Fruit fly (Drosophila melanogaster) whole organism, embryonic: ENCODE measurements around the gene CG5966.

Source experiments
- Abd-B ChIP-seq: fragments of 200-800 bp; sonication (Bioruptor generic); optimal IDR thresholded peaks from 2 replicates; lab custom pipeline; 2018; ENCODE audit warnings: missing biosample characterization, mild to moderate bottlenecking, missing genetic modification characterization, moderate library complexity
- Bdp1 ChIP-seq: fragments of 200-800 bp; sonication (Bioruptor generic); optimal IDR thresholded peaks from 3 replicates; lab custom pipeline; 2016; ENCODE audit warnings: missing biosample characterization, missing genetic modification characterization
- CG10267 ChIP-seq: fragments of 200-800 bp; sonication (Bioruptor generic); optimal IDR thresholded peaks from 2 replicates; lab custom pipeline; 2018; ENCODE audit warnings: missing biosample characterization, mild to moderate bottlenecking, missing genetic modification characterization, moderate library complexity
- CG11560 ChIP-seq: fragments of 200-800 bp; sonication (Bioruptor generic); IDR thresholded peaks from 3 replicates; pipeline ENCODE4 v1.3.6; 2022; ENCODE audit warnings: missing biosample characterization, missing genetic modification characterization
- CG13775 ChIP-seq: fragments of 200-800 bp; sonication (Bioruptor generic); optimal IDR thresholded peaks from 3 replicates; lab custom pipeline; 2017; ENCODE audit warnings: missing biosample characterization, mild to moderate bottlenecking, missing genetic modification characterization
- CG1529 ChIP-seq: fragments of 200-800 bp; sonication (Bioruptor generic); optimal IDR thresholded peaks from 3 replicates; lab custom pipeline; 2018; ENCODE audit warnings: missing biosample characterization, missing genetic modification characterization
- CG1647 ChIP-seq: fragments of 200-800 bp; sonication (Bioruptor generic); optimal IDR thresholded peaks from 3 replicates; lab custom pipeline; 2016; ENCODE audit warnings: missing biosample characterization, missing genetic modification characterization
- CG17328 ChIP-seq: fragments of 200-800 bp; sonication (Bioruptor generic); IDR thresholded peaks from 2 replicates; pipeline ENCODE4 v1.3.6; 2022; ENCODE audit warnings: missing biosample characterization, missing genetic modification characterization
- CG1792 ChIP-seq: fragments of 200-800 bp; sonication (Bioruptor generic); optimal IDR thresholded peaks from 2 replicates; lab custom pipeline; 2016; ENCODE audit warnings: missing biosample characterization, missing genetic modification characterization
- CG18764 ChIP-seq: fragments of 200-800 bp; sonication (Bioruptor generic); optimal IDR thresholded peaks from 3 replicates; lab custom pipeline; 2016; ENCODE audit warnings: missing biosample characterization, missing genetic modification characterization
- CG2712 ChIP-seq: fragments of 200-800 bp; optimal IDR thresholded peaks from 3 replicates; lab custom pipeline; 2019; ENCODE audit warnings: missing biosample characterization, mild to moderate bottlenecking, missing genetic modification characterization, moderate library complexity
- CG3163 ChIP-seq: fragments of 200-800 bp; sonication (Bioruptor generic); optimal IDR thresholded peaks from 3 replicates; lab custom pipeline; 2016; ENCODE audit warnings: missing biosample characterization, missing genetic modification characterization
- CG33557 ChIP-seq: fragments of 200-800 bp; sonication (Bioruptor generic); optimal IDR thresholded peaks from 2 replicates; lab custom pipeline; 2019; ENCODE audit warnings: missing biosample characterization, mild to moderate bottlenecking, missing genetic modification characterization, moderate library complexity
- CG3407 ChIP-seq: fragments of 200-800 bp; sonication (Bioruptor generic); optimal IDR thresholded peaks from 2 replicates; lab custom pipeline; 2018; ENCODE audit warnings: missing biosample characterization, mild to moderate bottlenecking, missing genetic modification characterization
- CG4404 ChIP-seq: fragments of 200-800 bp; sonication (Bioruptor generic); IDR thresholded peaks from 2 replicates; pipeline ENCODE4 v1.3.6; 2022; ENCODE audit warnings: missing biosample characterization, missing genetic modification characterization
- CG6654 ChIP-seq: fragments of 200-800 bp; sonication (Bioruptor generic); optimal IDR thresholded peaks from 2 replicates; lab custom pipeline; 2017; ENCODE audit warnings: missing biosample characterization, mild to moderate bottlenecking, missing genetic modification characterization
- CG6854 ChIP-seq: fragments of 200-800 bp; sonication (Bioruptor generic); optimal IDR thresholded peaks from 3 replicates; lab custom pipeline; 2017; ENCODE audit warnings: missing biosample characterization, mild to moderate bottlenecking, missing genetic modification characterization
- Ets97D ChIP-seq: fragments of 200-800 bp; sonication (Bioruptor generic); optimal IDR thresholded peaks from 3 replicates; lab custom pipeline; 2016; ENCODE audit warnings: missing biosample characterization, missing genetic modification characterization
- HLH54F ChIP-seq: fragments of 200-800 bp; sonication (Bioruptor generic); optimal IDR thresholded peaks from 3 replicates; lab custom pipeline; 2016; ENCODE audit warnings: missing biosample characterization, missing genetic modification characterization
- Hr3 ChIP-seq: fragments of 200-800 bp; sonication (Bioruptor generic); optimal IDR thresholded peaks from 3 replicates; lab custom pipeline; 2016; ENCODE audit warnings: missing biosample characterization, missing genetic modification characterization
- Jarid2 ChIP-seq: fragments of 200-800 bp; sonication (Bioruptor generic); optimal IDR thresholded peaks from 3 replicates; lab custom pipeline; 2017; ENCODE audit warnings: mild to moderate bottlenecking, missing biosample characterization, missing genetic modification reagents, missing genetic modification characterization
- Mrtf ChIP-seq: fragments of 200-800 bp; sonication (Bioruptor generic); IDR thresholded peaks from 3 replicates; pipeline ENCODE4 v1.3.6; 2022; ENCODE audit warnings: missing biosample characterization, missing genetic modification characterization
- Nf-YA ChIP-seq: fragments of 200-800 bp; sonication (Bioruptor generic); IDR thresholded peaks from 2 replicates; pipeline ENCODE4 v1.3.6; 2022; ENCODE audit warnings: missing biosample characterization, missing genetic modification characterization
- PHDP ChIP-seq: fragments of 200-800 bp; sonication (Bioruptor generic); optimal IDR thresholded peaks from 3 replicates; lab custom pipeline; 2018; ENCODE audit warnings: missing biosample characterization, mild to moderate bottlenecking, missing genetic modification characterization, moderate library complexity
- Ravus ChIP-seq: fragments of 200-800 bp; sonication (Bioruptor generic); IDR thresholded peaks from 2 replicates; pipeline ENCODE4 v1.3.6; 2022; ENCODE audit warnings: missing biosample characterization, missing genetic modification characterization
- TFAM ChIP-seq: fragments of 200-800 bp; sonication (Bioruptor generic); optimal IDR thresholded peaks from 2 replicates; lab custom pipeline; 2017; ENCODE audit warnings: missing biosample characterization, missing genetic modification characterization, inconsistent platforms
- Tbp ChIP-seq: fragments of >200 bp; optimal IDR thresholded peaks from 2 replicates; lab custom pipeline; 2018; ENCODE audit warnings: missing biosample characterization, missing genetic modification characterization
- abd-A ChIP-seq: fragments of 200-800 bp; sonication (Bioruptor generic); optimal IDR thresholded peaks from 3 replicates; lab custom pipeline; 2019; ENCODE audit warnings: missing biosample characterization, mild to moderate bottlenecking, missing genetic modification characterization, moderate library complexity
- bab2 ChIP-seq: fragments of 200-800 bp; sonication (Bioruptor generic); optimal IDR thresholded peaks from 2 replicates; lab custom pipeline; 2016; ENCODE audit warnings: missing biosample characterization, missing genetic modification characterization
- emc ChIP-seq: fragments of 200-800 bp; sonication (Bioruptor generic); optimal IDR thresholded peaks from 2 replicates; lab custom pipeline; 2016; ENCODE audit warnings: missing biosample characterization, missing genetic modification characterization
- en ChIP-seq: fragments of 200-800 bp; sonication (Bioruptor generic); optimal IDR thresholded peaks from 2 replicates; lab custom pipeline; 2016; ENCODE audit warnings: missing biosample characterization, missing genetic modification characterization
- eyg ChIP-seq: fragments of 200-800 bp; sonication (Bioruptor generic); optimal IDR thresholded peaks from 3 replicates; lab custom pipeline; 2016; ENCODE audit warnings: missing biosample characterization, missing genetic modification characterization
- fu2 ChIP-seq: fragments of 200-800 bp; sonication (Bioruptor generic); optimal IDR thresholded peaks from 2 replicates; lab custom pipeline; 2016; ENCODE audit warnings: missing biosample characterization, missing genetic modification characterization
- grau ChIP-seq: fragments of 200-800 bp; optimal IDR thresholded peaks from 3 replicates; lab custom pipeline; 2019; ENCODE audit warnings: missing biosample characterization, mild to moderate bottlenecking, missing genetic modification characterization, moderate library complexity
- her ChIP-seq: fragments of 200-800 bp; sonication (Bioruptor generic); optimal IDR thresholded peaks from 2 replicates; lab custom pipeline; 2016; ENCODE audit warnings: missing biosample characterization, missing genetic modification characterization
- kah ChIP-seq: fragments of 200-800 bp; sonication (Bioruptor generic); optimal IDR thresholded peaks from 2 replicates; lab custom pipeline; 2018; ENCODE audit warnings: missing biosample characterization, mild to moderate bottlenecking, missing genetic modification characterization
- nmo ChIP-seq: fragments of 200-800 bp; sonication (Bioruptor generic); optimal IDR thresholded peaks from 2 replicates; lab custom pipeline; 2018; ENCODE audit warnings: missing biosample characterization, mild to moderate bottlenecking, missing genetic modification characterization, moderate library complexity
- odd ChIP-seq: fragments of 200-800 bp; sonication (Bioruptor generic); optimal IDR thresholded peaks from 2 replicates; lab custom pipeline; 2017; ENCODE audit warnings: missing biosample characterization, mild to moderate bottlenecking, missing genetic modification characterization
- peb ChIP-seq: fragments of 200-800 bp; sonication (Bioruptor generic); IDR thresholded peaks from 2 replicates; pipeline ENCODE4 v1.3.6; 2022; ENCODE audit warnings: missing biosample characterization, missing genetic modification characterization
- pnt ChIP-seq: fragments of 200-800 bp; sonication (Bioruptor generic); optimal IDR thresholded peaks from 3 replicates; lab custom pipeline; 2016; ENCODE audit warnings: missing biosample characterization, missing genetic modification characterization
- prd ChIP-seq, 3 experiments: fragments of >200 bp in 2 of 3; fragments of 200-800 bp in 1 of 3; sonication (Bioruptor generic) in 1 of 3; optimal IDR thresholded peaks in 2 of 3; IDR thresholded peaks in 1 of 3; 2 replicates in 2 of 3; 3 replicates in 1 of 3; pipeline versions ENCODE4 v1.3.6 to Lab custom; 2017 to 2022; ENCODE audit warnings: missing biosample characterization in 1 of 3, missing genetic modification characterization in 1 of 3
- rib ChIP-seq: fragments of 200-800 bp; sonication (Bioruptor generic); IDR thresholded peaks from 2 replicates; pipeline ENCODE4 v1.3.6; 2022; ENCODE audit warnings: missing biosample characterization, missing genetic modification characterization
- row ChIP-seq: fragments of 200-800 bp; sonication (Bioruptor generic); IDR thresholded peaks from 3 replicates; pipeline ENCODE4 v1.3.6; 2022; ENCODE audit warnings: missing biosample characterization, missing genetic modification characterization
- salm ChIP-seq: fragments of 200-800 bp; sonication (Bioruptor generic); optimal IDR thresholded peaks from 2 replicates; lab custom pipeline; 2018; ENCODE audit warnings: missing biosample characterization, mild to moderate bottlenecking, missing genetic modification characterization
- scrt ChIP-seq: fragments of 200-800 bp; sonication (Bioruptor generic); optimal IDR thresholded peaks from 2 replicates; lab custom pipeline; 2018; ENCODE audit warnings: missing biosample characterization, mild to moderate bottlenecking, missing genetic modification characterization, moderate library complexity
- sd ChIP-seq: fragments of 200-800 bp; sonication (Bioruptor generic); optimal IDR thresholded peaks from 3 replicates; lab custom pipeline; 2018; ENCODE audit warnings: missing biosample characterization, mild to moderate bottlenecking, missing genetic modification characterization, moderate library complexity
- shn ChIP-seq: fragments of 200-800 bp; sonication (Bioruptor generic); optimal IDR thresholded peaks from 3 replicates; lab custom pipeline; 2016; ENCODE audit warnings: missing biosample characterization, missing genetic modification characterization
- slbo ChIP-seq: fragments of 200-800 bp; sonication (Bioruptor generic); IDR thresholded peaks from 2 replicates; pipeline ENCODE4 v1.3.6; 2022; ENCODE audit warnings: missing biosample characterization, missing genetic modification characterization
- slou ChIP-seq: fragments of 200-800 bp; sonication (Bioruptor generic); optimal IDR thresholded peaks from 3 replicates; lab custom pipeline; 2016; ENCODE audit warnings: missing biosample characterization, missing genetic modification characterization
- sqz ChIP-seq: fragments of 200-800 bp; sonication (Bioruptor generic); optimal IDR thresholded peaks from 3 replicates; lab custom pipeline; 2018; ENCODE audit warnings: missing biosample characterization, mild to moderate bottlenecking, missing genetic modification characterization
- vvl ChIP-seq: fragments of 200-800 bp; sonication (Bioruptor generic); IDR thresholded peaks from 2 replicates; pipeline ENCODE4 v1.3.6; 2022; ENCODE audit warnings: missing biosample characterization, missing genetic modification characterization

The CG5966 gene

dm6 chrX:5980883-5981282 is 7.7 kb upstream of the CG5966 start (continued):
- TF ChIP-seq abd-A (tag; lab: Kevin White, UChicago) = peak; percentile 59
- peak; percentile 40 for TF ChIP-seq pnt (GFP tag; lab: Kevin White, UChicago)
- TF ChIP-seq odd (GFP tag; lab: Kevin White, UChicago) = peak; percentile 47
- TF ChIP-seq Ets97D (GFP tag; lab: Kevin White, UChicago) = peak; percentile 3
- TF ChIP-seq CG3163 (GFP tag; lab: Kevin White, UChicago) = no peak
- TF ChIP-seq kah = peak; percentile 10
- TF ChIP-seq CG33557 (GFP tag; lab: Kevin White, UChicago) = no peak
- peak; percentile 7 for TF ChIP-seq CG6654
- TF ChIP-seq CG4404 = peak; percentile 47
- peak; percentile 52 for TF ChIP-seq Hr3 (GFP tag; lab: Kevin White, UChicago)
- TF ChIP-seq emc = no peak
- no peak for TF ChIP-seq Tbp (GFP tag; lab: Kevin White, UChicago)
- TF ChIP-seq shn (GFP tag; lab: Kevin White, UChicago) = peak; percentile 26
- peak; percentile 75 for TF ChIP-seq CG2712
- TF ChIP-seq TFAM = no peak
- no peak for TF ChIP-seq Bdp1 (GFP tag; lab: Kevin White, UChicago)
- TF ChIP-seq slbo (GFP tag; lab: Robert Waterston, UW) = peak; percentile 89
- TF ChIP-seq PHDP (tag; lab: Kevin White, UChicago) = peak; percentile 77
- peak; percentile 39; the same call in 1 of the 2 replicates for TF ChIP-seq Nf-YA (GFP tag; lab: Robert Waterston, UW)
- TF ChIP-seq salm = peak; percentile 59
- peak; percentile 67 for TF ChIP-seq bab2 (GFP tag; lab: Kevin White, UChicago)
- TF ChIP-seq CG13775 (GFP tag; lab: Kevin White, UChicago) = peak; percentile 40
- TF ChIP-seq HLH54F (GFP tag; lab: Kevin White, UChicago) = peak; percentile 61
- TF ChIP-seq her (GFP tag; lab: Kevin White, UChicago) = no peak
- peak; percentile 22 for TF ChIP-seq CG1529 (GFP tag; lab: Kevin White, UChicago)
- peak; percentile 57 for TF ChIP-seq peb (GFP tag; lab: Robert Waterston, UW)
- peak; percentile 77 for TF ChIP-seq CG17328 (GFP tag; lab: Robert Waterston, UW)
- no peak for TF ChIP-seq eyg (GFP tag; lab: Kevin White, UChicago)
- peak; percentile 53 for TF ChIP-seq CG10267 (tag; lab: Kevin White, UChicago)
- TF ChIP-seq scrt (GFP tag; lab: Kevin White, UChicago) = peak; percentile 67
- no peak for TF ChIP-seq CG1792 (GFP tag; lab: Kevin White, UChicago)
- TF ChIP-seq vvl (GFP tag; lab: Robert Waterston, UW) = peak; percentile 89
- peak; percentile 59 for TF ChIP-seq Abd-B (GFP tag; lab: Kevin White, UChicago)
- peak; percentile 88 for TF ChIP-seq row
- peak; percentile 16 for TF ChIP-seq sqz (GFP tag; lab: Kevin White, UChicago)
- no peak for TF ChIP-seq prd (optimal IDR thresholded peaks at IDR 0.05; lab: Kevin White, UChicago)
- peak; percentile 81 for TF ChIP-seq prd (GFP tag; IDR thresholded peaks at IDR 0.05; lab: Robert Waterston, UW)
- peak; percentile 56; the same call in 1 of the 2 replicates for TF ChIP-seq rib
- peak; percentile 4 for TF ChIP-seq fu2 (GFP tag; lab: Kevin White, UChicago)
- peak; percentile 70 for TF ChIP-seq nmo (GFP tag; lab: Kevin White, UChicago)
- TF ChIP-seq Mrtf (GFP tag; lab: Robert Waterston, UW) = peak; percentile 83
- peak; percentile 77 for TF ChIP-seq CG6854 (GFP tag; lab: Kevin White, UChicago)
- peak; percentile 12 for TF ChIP-seq CG3407 (GFP tag; lab: Kevin White, UChicago)
- TF ChIP-seq CG18764 = peak; percentile 43
- TF ChIP-seq Ravus (GFP tag; lab: Robert Waterston, UW) = peak; percentile 17; the same call in 1 of the 2 replicates
- peak; percentile 23 for TF ChIP-seq sd
- TF ChIP-seq CG1647 (GFP tag; lab: Kevin White, UChicago) = peak; percentile 15
- TF ChIP-seq grau (tag; lab: Kevin White, UChicago) = peak; percentile 79
- TF ChIP-seq slou (GFP tag; lab: Kevin White, UChicago) = peak; percentile 43
- no peak for TF ChIP-seq en
- peak; percentile 55; the same call in 2 of the 3 replicates for TF ChIP-seq CG11560
- peak; percentile 31 for TF ChIP-seq Jarid2 (GFP tag; lab: Kevin White, UChicago)
